Worm (Caenorhabditis elegans) whole organism, L3 larva: Measurements from ENCODE around the gene W09G12.8.

Experiments used
- fkh-10 ChIP-seq: sonication (generic microtip); optimal IDR thresholded peaks from 2 replicates; lab custom pipeline; 2017; ENCODE audit warnings: missing biosample characterization, missing genetic modification reagents, missing genetic modification characterization
- nhr-25 ChIP-seq: sonication (generic microtip); optimal IDR thresholded peaks from 2 replicates; lab custom pipeline; 2017; ENCODE audit warnings: missing biosample characterization, missing genetic modification characterization
- nhr-43 ChIP-seq: sonication (generic microtip); optimal IDR thresholded peaks from 2 replicates; lab custom pipeline; 2016; ENCODE audit warnings: mild to moderate bottlenecking, missing genetic modification characterization, missing compliant biosample characterization; ENCODE audit not compliant: poor library complexity, severe bottlenecking
- snpc-4 ChIP-seq: fragments of 150-350 bp; optimal IDR thresholded peaks from 2 replicates; lab custom pipeline; 2014; ENCODE audit warnings: missing biosample characterization, missing genetic modification characterization
- zag-1 ChIP-seq: fragments of 150-350 bp; optimal IDR thresholded peaks from 2 replicates; lab custom pipeline; 2014; ENCODE audit warnings: missing biosample characterization, missing genetic modification characterization
- ztf-11 ChIP-seq: fragments of 150-350 bp; optimal IDR thresholded peaks from 2 replicates; lab custom pipeline; 2014; ENCODE audit warnings: missing biosample characterization, missing genetic modification characterization

- no peak for TF ChIP-seq nhr-43 (tag; lab: Kevin White, UChicago)
- no peak for TF ChIP-seq zag-1 (tag; lab: Kevin White, UChicago)
- no peak for TF ChIP-seq snpc-4 (tag; lab: Kevin White, UChicago)
- TF ChIP-seq ztf-11 = no peak
- no peak for TF ChIP-seq nhr-25 (tag; lab: Kevin White, UChicago)
- TF ChIP-seq fkh-10 (GFP tag; lab: Kevin White, UChicago) = no peak
These were observed 40.2 kb downstream of the W09G12.8 start for ce11 chrIV:1266138-1266537.
